Worm (Caenorhabditis elegans) whole organism, mixed stage, embryonic: ENCODE results near the gene fbxc-49.
A peak's percentile ranks its signal among the peaks of the same experiment; 100 is the strongest.

Experiments
- blmp-1 ChIP-seq: fragments of 150-350 bp; optimal IDR thresholded peaks from 2 replicates; lab custom pipeline; 2014; ENCODE audit warnings: missing biosample characterization, missing genetic modification characterization
- ceh-39 ChIP-seq: fragments of 150-350 bp; optimal IDR thresholded peaks from 2 replicates; lab custom pipeline; 2014; ENCODE audit warnings: missing biosample characterization, missing genetic modification characterization
- ceh-43 ChIP-seq: fragments of 200-800 bp; sonication (Bioruptor generic); optimal IDR thresholded peaks from 2 replicates; lab custom pipeline; 2018; ENCODE audit warnings: mild to moderate bottlenecking, missing genetic modification characterization, moderate library complexity, missing compliant biosample characterization
- ces-1 ChIP-seq: fragments of 150-350 bp; optimal IDR thresholded peaks from 2 replicates; lab custom pipeline; 2014; ENCODE audit warnings: missing biosample characterization, missing genetic modification reagents, missing genetic modification characterization
- cnd-1 ChIP-seq: fragments of 200-800 bp; sonication (Bioruptor generic); optimal IDR thresholded peaks from 2 replicates; lab custom pipeline; 2018; ENCODE audit warnings: mild to moderate bottlenecking, missing genetic modification characterization, missing compliant biosample characterization
- elt-3 ChIP-seq: fragments of 150-350 bp; optimal IDR thresholded peaks from 2 replicates; lab custom pipeline; 2014; ENCODE audit warnings: missing biosample characterization, missing genetic modification characterization
- hlh-1 ChIP-seq: fragments of 150-350 bp; optimal IDR thresholded peaks from 2 replicates; lab custom pipeline; 2014; ENCODE audit warnings: missing biosample characterization, missing genetic modification reagents, missing genetic modification characterization
- lin-13 ChIP-seq: fragments of 150-350 bp; optimal IDR thresholded peaks from 2 replicates; lab custom pipeline; 2014; ENCODE audit warnings: missing biosample characterization, missing genetic modification characterization
- nhr-12 ChIP-seq: fragments of 150-350 bp; optimal IDR thresholded peaks from 2 replicates; lab custom pipeline; 2014; ENCODE audit warnings: missing biosample characterization, missing genetic modification characterization
- nhr-2 ChIP-seq: fragments of 150-350 bp; optimal IDR thresholded peaks from 2 replicates; lab custom pipeline; 2014; ENCODE audit warnings: missing biosample characterization, missing genetic modification characterization
- nhr-76 ChIP-seq: sonication (generic microtip); optimal IDR thresholded peaks from 2 replicates; lab custom pipeline; 2017; ENCODE audit warnings: missing biosample characterization, missing genetic modification characterization
- pha-4 ChIP-seq: fragments of 150-350 bp; optimal IDR thresholded peaks from 2 replicates; lab custom pipeline; 2018; ENCODE audit warnings: missing biosample characterization, missing genetic modification reagents, missing genetic modification characterization
- sem-2 ChIP-seq: fragments of 200-800 bp; sonication (Bioruptor generic); optimal IDR thresholded peaks from 2 replicates; lab custom pipeline; 2018; ENCODE audit warnings: mild to moderate bottlenecking, missing genetic modification characterization, missing compliant biosample characterization
- snpc-4 ChIP-seq: fragments of 150-350 bp; optimal IDR thresholded peaks from 2 replicates; lab custom pipeline; 2014; ENCODE audit warnings: missing biosample characterization, missing genetic modification characterization
- sptf-1 ChIP-seq: sonication (generic microtip); optimal IDR thresholded peaks from 2 replicates; lab custom pipeline; 2017; ENCODE audit warnings: mild to moderate bottlenecking, missing genetic modification characterization, moderate library complexity, missing compliant biosample characterization
- unc-120 ChIP-seq: sonication (generic microtip); optimal IDR thresholded peaks from 2 replicates; lab custom pipeline; 2017; ENCODE audit warnings: missing genetic modification characterization, missing compliant biosample characterization; ENCODE audit not compliant: poor library complexity, severe bottlenecking
- unc-62 ChIP-seq: fragments of 150-350 bp; optimal IDR thresholded peaks from 2 replicates; lab custom pipeline; 2014; ENCODE audit warnings: missing biosample characterization, missing genetic modification reagents, missing genetic modification characterization

The fbxc-49 gene

ce11 chrII:2122091-2122490 lies 38.2 kb downstream of the fbxc-49 start, which contains the start of gene math-37:
TSS of gene math-37 (minus strand) at chrII:2122191.
- no peak for TF ChIP-seq nhr-2 (tag; lab: Kevin White, UChicago)

DNA sequence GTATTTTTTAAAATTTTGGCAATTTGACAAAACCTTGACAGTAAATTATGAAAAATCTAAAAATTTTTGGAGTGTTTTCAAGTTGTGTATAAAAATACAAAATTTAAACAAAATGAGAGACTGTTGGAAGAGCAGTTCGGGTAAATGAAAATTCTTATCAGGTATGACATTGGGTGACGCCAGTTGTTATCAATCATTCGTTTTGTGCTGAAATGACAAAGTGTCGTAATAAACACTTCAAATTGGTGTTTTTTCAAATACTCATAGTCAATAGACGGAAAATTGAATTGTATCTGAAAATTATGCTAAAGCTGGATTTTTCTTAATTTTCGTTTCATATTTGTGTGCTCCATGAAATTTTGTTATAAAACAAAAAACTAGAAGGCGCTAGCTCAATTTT lies 38.8 kb downstream of the fbxc-49 start:
- TF ChIP-seq hlh-1 (tag; lab: Kevin White, UChicago) = no peak
- no peak for TF ChIP-seq sem-2 (GFP tag; lab: Kevin White, UChicago)
- TF ChIP-seq nhr-76 (tag; lab: Kevin White, UChicago) = no peak
- TF ChIP-seq nhr-2 (tag; lab: Kevin White, UChicago) = no peak
- no peak for TF ChIP-seq pha-4 (tag; lab: Kevin White, UChicago)
- no peak for TF ChIP-seq elt-3 (tag; lab: Kevin White, UChicago)
- no peak for TF ChIP-seq ceh-39 (tag; lab: Kevin White, UChicago)
- TF ChIP-seq blmp-1 (tag; lab: Kevin White, UChicago) = no peak
- no peak for TF ChIP-seq unc-62 (GFP tag; lab: Kevin White, UChicago)
- TF ChIP-seq unc-120 (tag; lab: Kevin White, UChicago) = no peak
- TF ChIP-seq ces-1 (GFP tag; lab: Kevin White, UChicago) = no peak
- TF ChIP-seq snpc-4 (tag; lab: Kevin White, UChicago) = no peak
- no peak for TF ChIP-seq sptf-1 (tag; lab: Kevin White, UChicago)
- no peak for TF ChIP-seq nhr-12 (tag; lab: Kevin White, UChicago)
- no peak for TF ChIP-seq lin-13 (tag; lab: Kevin White, UChicago)
- no peak for TF ChIP-seq cnd-1 (tag; lab: Kevin White, UChicago)
- no peak for TF ChIP-seq ceh-43 (GFP tag; lab: Kevin White, UChicago)
- TF ChIP-seq, all 35 proteins: peak for 0

DNA sequence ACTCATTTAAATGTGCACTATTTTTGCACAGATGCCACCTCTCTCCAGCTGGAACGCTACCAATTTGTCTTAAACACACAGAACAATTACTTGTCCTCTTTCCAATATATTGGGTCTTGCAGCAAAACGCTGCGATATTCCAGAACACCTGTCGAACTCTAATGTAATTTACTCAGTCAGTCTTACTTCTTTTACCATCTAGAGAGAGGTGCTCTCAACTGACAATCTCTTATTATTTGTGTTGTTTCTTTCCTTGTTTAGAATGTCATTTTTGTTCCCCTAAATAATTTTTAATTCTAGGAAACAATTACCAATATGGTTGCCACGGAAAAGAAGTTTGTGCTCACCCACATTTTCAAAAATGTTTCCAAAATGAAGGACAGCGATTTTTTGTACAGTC lies 46.8 kb downstream of the fbxc-49 start, which contains the start of gene sdz-28:
Gene sdz-28, plus strand, starts transcription at position 301 of the 400 bp plus-strand sequence.
- TF ChIP-seq ceh-39 (tag; lab: Kevin White, UChicago) (peak; percentile 38), nhr-2 (tag; lab: Kevin White, UChicago) (no peak)
- TF ChIP-seq, all 35 proteins: peak for 1
